Fruit fly (Drosophila melanogaster) whole organism, embryonic: Measurements from ENCODE around the gene Aldh.

Experiments
- B-H2 ChIP-seq: fragments of 200-800 bp; sonication (Bioruptor generic); optimal IDR thresholded peaks from 2 replicates; lab custom pipeline; 2018; ENCODE audit warnings: missing biosample characterization, mild to moderate bottlenecking, missing genetic modification characterization
- CG11723 ChIP-seq: fragments of 200-800 bp; sonication (Bioruptor generic); optimal IDR thresholded peaks from 2 replicates; lab custom pipeline; 2017; ENCODE audit warnings: missing biosample characterization, mild to moderate bottlenecking, missing genetic modification characterization
- CG14014 ChIP-seq: fragments of 200-800 bp; sonication (Bioruptor generic); IDR thresholded peaks from 2 replicates; pipeline ENCODE4 v1.3.6; 2022; ENCODE audit warnings: missing biosample characterization, missing genetic modification characterization
- CG14710 ChIP-seq: fragments of 200-800 bp; sonication (Bioruptor generic); optimal IDR thresholded peaks from 3 replicates; lab custom pipeline; 2019; ENCODE audit warnings: missing biosample characterization, mild to moderate bottlenecking, missing genetic modification characterization, moderate library complexity
- CG15073 ChIP-seq: fragments of 200-800 bp; sonication (Bioruptor generic); optimal IDR thresholded peaks from 2 replicates; lab custom pipeline; 2016; ENCODE audit warnings: missing biosample characterization, missing genetic modification characterization
- CG16813 ChIP-seq: fragments of 200-800 bp; sonication (Bioruptor generic); IDR thresholded peaks from 3 replicates; pipeline ENCODE4 v1.3.6; 2022; ENCODE audit warnings: missing biosample characterization, missing genetic modification characterization; ENCODE audit not compliant: partially characterized antibody
- CG16863 ChIP-seq: fragments of 200-800 bp; sonication (Bioruptor generic); optimal IDR thresholded peaks from 3 replicates; lab custom pipeline; 2016; ENCODE audit warnings: missing biosample characterization, missing genetic modification characterization
- CG17359 ChIP-seq: fragments of 200-800 bp; sonication (Bioruptor generic); optimal IDR thresholded peaks from 3 replicates; lab custom pipeline; 2018; ENCODE audit warnings: missing biosample characterization, mild to moderate bottlenecking, missing genetic modification characterization, moderate library complexity
- CG18476 ChIP-seq: fragments of 200-800 bp; sonication (Bioruptor generic); optimal IDR thresholded peaks from 2 replicates; lab custom pipeline; 2016; ENCODE audit warnings: missing biosample characterization, mild to moderate bottlenecking, missing genetic modification characterization
- CG2202 ChIP-seq: fragments of 200-800 bp; sonication (Bioruptor generic); optimal IDR thresholded peaks from 2 replicates; lab custom pipeline; 2018; ENCODE audit warnings: missing biosample characterization, mild to moderate bottlenecking, missing genetic modification characterization
- CG2875 ChIP-seq: fragments of 200-800 bp; sonication (Bioruptor generic); optimal IDR thresholded peaks from 2 replicates; lab custom pipeline; 2017; ENCODE audit warnings: missing biosample characterization, mild to moderate bottlenecking, missing genetic modification characterization, missing genetic modification reagents
- CG31365 ChIP-seq: fragments of 200-800 bp; sonication (Bioruptor generic); optimal IDR thresholded peaks from 2 replicates; lab custom pipeline; 2018; ENCODE audit warnings: missing biosample characterization, mild to moderate bottlenecking, missing genetic modification characterization
- CG3847 ChIP-seq: fragments of 200-800 bp; sonication (Bioruptor generic); IDR thresholded peaks from 2 replicates; pipeline ENCODE4 v1.3.6; 2022; ENCODE audit warnings: missing biosample characterization, missing genetic modification characterization
- CG6175 ChIP-seq: fragments of 200-800 bp; sonication (Bioruptor generic); IDR thresholded peaks from 3 replicates; pipeline ENCODE4 v1.3.6; 2022; ENCODE audit warnings: missing biosample characterization, missing genetic modification characterization
- CG7357 ChIP-seq: fragments of 200-800 bp; sonication (Bioruptor generic); IDR thresholded peaks from 3 replicates; pipeline ENCODE4 v1.3.6; 2022; ENCODE audit warnings: missing biosample characterization, missing genetic modification characterization
- CG7963 ChIP-seq: fragments of 200-800 bp; sonication (Bioruptor generic); IDR thresholded peaks from 3 replicates; pipeline ENCODE4 v1.3.6; 2022; ENCODE audit warnings: missing biosample characterization, missing genetic modification characterization; ENCODE audit not compliant: partially characterized antibody
- CG8478 ChIP-seq: fragments of >200 bp; optimal IDR thresholded peaks from 2 replicates; lab custom pipeline; 2018
- CG9609 ChIP-seq: fragments of 200-800 bp; sonication (Bioruptor generic); optimal IDR thresholded peaks from 3 replicates; lab custom pipeline; 2016; ENCODE audit warnings: missing biosample characterization, missing genetic modification characterization
- CoRest ChIP-seq: fragments of 200-800 bp; sonication (Bioruptor generic); optimal IDR thresholded peaks from 3 replicates; lab custom pipeline; 2018; ENCODE audit warnings: missing biosample characterization, mild to moderate bottlenecking, missing genetic modification characterization, moderate library complexity
- D ChIP-seq, 2 experiments: fragments of 200-800 bp in 1 of 2; fragments of >200 bp in 1 of 2; sonication (Bioruptor generic) in 1 of 2; optimal IDR thresholded peaks; 2 replicates in 1 of 2; 3 replicates in 1 of 2; lab custom pipeline; 2017; ENCODE audit warnings: mild to moderate bottlenecking in 1 of 2, missing biosample characterization in 1 of 2, missing genetic modification characterization in 1 of 2, missing genetic modification reagents in 1 of 2
- Dip3 ChIP-seq: fragments of 200-800 bp; sonication (Bioruptor generic); optimal IDR thresholded peaks from 3 replicates; lab custom pipeline; 2016; ENCODE audit warnings: missing biosample characterization, missing genetic modification characterization
- Jarid2 ChIP-seq: fragments of 200-800 bp; sonication (Bioruptor generic); optimal IDR thresholded peaks from 3 replicates; lab custom pipeline; 2017; ENCODE audit warnings: mild to moderate bottlenecking, missing biosample characterization, missing genetic modification reagents, missing genetic modification characterization
- Mad ChIP-seq: fragments of 200-800 bp; sonication (Bioruptor generic); optimal IDR thresholded peaks from 2 replicates; lab custom pipeline; 2016; ENCODE audit warnings: missing biosample characterization, missing genetic modification characterization
- Neu2 ChIP-seq: fragments of 200-800 bp; sonication (Bioruptor generic); optimal IDR thresholded peaks from 3 replicates; lab custom pipeline; 2016; ENCODE audit warnings: missing biosample characterization, missing genetic modification characterization, borderline replicate concordance
- Oaz ChIP-seq: fragments of 200-800 bp; sonication (Bioruptor generic); IDR thresholded peaks from 2 replicates; pipeline ENCODE4 v1.3.6; 2022; ENCODE audit warnings: missing biosample characterization, missing genetic modification characterization
- Rx ChIP-seq: fragments of 200-800 bp; sonication (Bioruptor generic); IDR thresholded peaks from 2 replicates; pipeline ENCODE4 v1.3.6; 2022; ENCODE audit warnings: missing biosample characterization, missing genetic modification characterization
- Side ChIP-seq: fragments of 200-800 bp; sonication (Bioruptor generic); optimal IDR thresholded peaks from 2 replicates; lab custom pipeline; 2016; ENCODE audit warnings: missing biosample characterization, missing genetic modification characterization
- Sry-β ChIP-seq: fragments of 200-800 bp; sonication (Bioruptor generic); optimal IDR thresholded peaks from 2 replicates; lab custom pipeline; 2018; ENCODE audit warnings: missing biosample characterization, mild to moderate bottlenecking, missing genetic modification characterization, moderate library complexity
- Ssrp ChIP-seq: fragments of 200-800 bp; sonication (Bioruptor generic); optimal IDR thresholded peaks from 2 replicates; lab custom pipeline; 2018; ENCODE audit warnings: missing biosample characterization, mild to moderate bottlenecking, missing genetic modification characterization, moderate library complexity
- al ChIP-seq: fragments of 200-800 bp; sonication (Bioruptor generic); IDR thresholded peaks from 2 replicates; pipeline ENCODE4 v1.3.6; 2022; ENCODE audit warnings: missing biosample characterization, missing genetic modification characterization
- cas ChIP-seq: fragments of 200-800 bp; sonication (Bioruptor generic); IDR thresholded peaks from 2 replicates; pipeline ENCODE4 v1.3.6; 2022; ENCODE audit warnings: missing biosample characterization, missing genetic modification characterization
- chm ChIP-seq: fragments of 200-800 bp; sonication (Bioruptor generic); IDR thresholded peaks from 2 replicates; pipeline ENCODE4 v1.3.6; 2022; ENCODE audit warnings: missing biosample characterization, missing genetic modification characterization
- dm ChIP-seq: fragments of 200-800 bp; sonication (Bioruptor generic); optimal IDR thresholded peaks from 3 replicates; lab custom pipeline; 2016; ENCODE audit warnings: missing biosample characterization, missing genetic modification characterization
- fd64A ChIP-seq: fragments of 200-800 bp; sonication (Bioruptor generic); optimal IDR thresholded peaks from 3 replicates; lab custom pipeline; 2018; ENCODE audit warnings: missing biosample characterization, mild to moderate bottlenecking, missing genetic modification characterization
- gfzf ChIP-seq: fragments of 200-800 bp; sonication (Bioruptor generic); optimal IDR thresholded peaks from 2 replicates; lab custom pipeline; 2016; ENCODE audit warnings: missing biosample characterization, mild to moderate bottlenecking, missing genetic modification characterization, moderate library complexity
- gro ChIP-seq: fragments of 200-800 bp; sonication (Bioruptor generic); optimal IDR thresholded peaks from 2 replicates; lab custom pipeline; 2016; ENCODE audit warnings: missing biosample characterization, missing genetic modification characterization
- hb ChIP-seq: fragments of 200-800 bp; sonication (Bioruptor generic); IDR thresholded peaks from 3 replicates; pipeline ENCODE4 v1.3.6; 2022; ENCODE audit warnings: missing biosample characterization, missing genetic modification characterization; ENCODE audit not compliant: partially characterized antibody
- hth ChIP-seq: fragments of >200 bp; optimal IDR thresholded peaks from 2 replicates; lab custom pipeline; 2017; ENCODE audit warnings: inconsistent platforms
- jigr1 ChIP-seq: fragments of 200-800 bp; sonication (Bioruptor generic); IDR thresholded peaks from 3 replicates; pipeline ENCODE4 v1.3.6; 2022; ENCODE audit warnings: missing biosample characterization, missing genetic modification characterization
- kay ChIP-seq: fragments of 200-800 bp; sonication (Bioruptor generic); optimal IDR thresholded peaks from 2 replicates; lab custom pipeline; 2016; ENCODE audit warnings: missing biosample characterization, missing genetic modification characterization
- klu ChIP-seq: fragments of 200-800 bp; sonication (Bioruptor generic); IDR thresholded peaks from 2 replicates; pipeline ENCODE4 v1.3.6; 2022; ENCODE audit warnings: missing biosample characterization, missing genetic modification characterization
- kni ChIP-seq: fragments of 200-800 bp; sonication (Bioruptor generic); optimal IDR thresholded peaks from 3 replicates; lab custom pipeline; 2017; ENCODE audit warnings: mild to moderate bottlenecking, missing biosample characterization, missing genetic modification reagents, missing genetic modification characterization
- lmd ChIP-seq: fragments of 200-800 bp; sonication (Bioruptor generic); IDR thresholded peaks from 2 replicates; pipeline ENCODE4 v1.3.6; 2022; ENCODE audit warnings: missing biosample characterization, missing genetic modification characterization
- maf-S ChIP-seq: fragments of 200-800 bp; sonication (Bioruptor generic); optimal IDR thresholded peaks from 2 replicates; lab custom pipeline; 2016; ENCODE audit warnings: missing biosample characterization, missing genetic modification characterization
- pb ChIP-seq: fragments of 200-800 bp; sonication (Bioruptor generic); optimal IDR thresholded peaks from 3 replicates; lab custom pipeline; 2016; ENCODE audit warnings: missing biosample characterization, missing genetic modification characterization
- peb ChIP-seq: fragments of 200-800 bp; sonication (Bioruptor generic); IDR thresholded peaks from 2 replicates; pipeline ENCODE4 v1.3.6; 2022; ENCODE audit warnings: missing biosample characterization, missing genetic modification characterization
- row ChIP-seq: fragments of 200-800 bp; sonication (Bioruptor generic); IDR thresholded peaks from 3 replicates; pipeline ENCODE4 v1.3.6; 2022; ENCODE audit warnings: missing biosample characterization, missing genetic modification characterization
- sens ChIP-seq: fragments of 200-800 bp; sonication (Bioruptor generic); peaks from one replicate; lab custom pipeline; 2016; ENCODE audit warnings: missing biosample characterization, missing genetic modification characterization
- so ChIP-seq: fragments of 200-800 bp; sonication (Bioruptor generic); IDR thresholded peaks from 3 replicates; pipeline ENCODE4 v1.3.6; 2022; ENCODE audit warnings: missing biosample characterization, missing genetic modification characterization
- ttk ChIP-seq: fragments of 200-800 bp; sonication (Bioruptor generic); IDR thresholded peaks from 2 replicates; pipeline ENCODE4 v2.1.2; 2022; ENCODE audit warnings: missing biosample characterization, missing genetic modification characterization
- vfl ChIP-seq: fragments of 200-800 bp; sonication (Bioruptor generic); optimal IDR thresholded peaks from 2 replicates; lab custom pipeline; 2016; ENCODE audit warnings: missing biosample characterization, missing genetic modification characterization

Gene Aldh

DNA sequence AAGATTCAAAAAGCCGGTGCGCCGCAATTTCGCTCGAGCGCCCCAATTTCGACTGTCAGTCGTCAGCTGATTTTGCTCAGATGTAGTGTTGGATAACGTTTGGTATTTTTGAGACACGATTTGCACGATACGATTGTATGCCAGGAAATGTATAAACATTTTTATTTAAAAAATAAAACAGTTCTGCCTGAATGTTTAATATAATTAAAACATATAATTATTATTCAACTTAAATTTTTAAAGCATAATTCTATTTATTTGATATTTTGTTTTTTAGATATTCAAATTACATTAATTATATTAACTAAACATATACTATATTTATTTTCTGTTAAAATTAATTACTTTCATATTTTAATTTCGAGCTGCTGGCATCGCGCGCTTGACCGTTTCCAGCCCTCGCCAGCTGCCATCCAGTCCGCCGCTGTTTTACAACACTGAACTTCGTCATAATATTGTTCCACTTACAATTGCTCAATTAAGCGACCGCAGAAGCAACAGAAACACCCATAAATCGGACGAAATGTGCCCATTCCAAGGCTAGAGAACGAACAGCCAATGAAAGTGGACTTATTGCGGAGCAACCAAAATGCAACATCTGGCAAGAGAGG lies 43.9 kb downstream of the Aldh start, which contains the start of the genes FucTB and scat (continued):
- peak; percentile 7 for TF ChIP-seq gro (GFP tag; lab: Kevin White, UChicago)
- TF ChIP-seq klu = peak; percentile 91
- TF ChIP-seq CG11723 (GFP tag; lab: Kevin White, UChicago) = peak; percentile 90
- peak; percentile 84 for TF ChIP-seq CG14014 (GFP tag; lab: Robert Waterston, UW)
- TF ChIP-seq CG7963 (GFP tag; lab: Robert Waterston, UW) = no peak
- TF ChIP-seq maf-S = peak; percentile 43
- no peak for TF ChIP-seq chm (GFP tag; lab: Robert Waterston, UW)
- peak; percentile 83; the same call in 2 of the 3 replicates for TF ChIP-seq jigr1 (GFP tag; lab: Robert Waterston, UW)
- TF ChIP-seq Mad (GFP tag; lab: Kevin White, UChicago) = peak; percentile 71
- peak; percentile 48; the same call in 1 of the 3 replicates for TF ChIP-seq CG16813 (GFP tag; lab: Robert Waterston, UW)
- peak; percentile 78 for TF ChIP-seq CG17359
- no peak for TF ChIP-seq Neu2 (GFP tag; lab: Kevin White, UChicago)
- peak; percentile 82 for TF ChIP-seq CG18476 (GFP tag; lab: Kevin White, UChicago)
- TF ChIP-seq row = peak; percentile 94
- TF ChIP-seq al (GFP tag; lab: Robert Waterston, UW) = peak; percentile 89
- TF ChIP-seq hth (lab: Kevin White, UChicago) = no peak
- TF ChIP-seq Jarid2 (GFP tag; lab: Kevin White, UChicago) = peak; percentile 5
- TF ChIP-seq Side = peak; percentile 24
- peak; percentile 96 for TF ChIP-seq CG3847 (GFP tag; lab: Robert Waterston, UW)
- peak; percentile 82 for TF ChIP-seq Oaz
- peak; percentile 75 for TF ChIP-seq CG9609 (GFP tag; lab: Kevin White, UChicago)
- peak; percentile 73 for TF ChIP-seq peb (GFP tag; lab: Robert Waterston, UW)
- peak; percentile 76 for TF ChIP-seq kay
- peak; percentile 43 for TF ChIP-seq dm (GFP tag; lab: Kevin White, UChicago)
- no peak for TF ChIP-seq fd64A (GFP tag; lab: Kevin White, UChicago)
- no peak for TF ChIP-seq hb (GFP tag; lab: Robert Waterston, UW)
- no peak for TF ChIP-seq Sry-β (GFP tag; lab: Kevin White, UChicago)
- TF ChIP-seq D (optimal IDR thresholded peaks at IDR 0.05; lab: Kevin White, UChicago) = no peak
- TF ChIP-seq D (GFP tag; optimal IDR thresholded peaks at IDR 0.05; lab: Kevin White, UChicago) = peak; percentile 76
- TF ChIP-seq CoRest = peak; percentile 98
- TF ChIP-seq Dip3 (GFP tag; lab: Kevin White, UChicago) = peak; percentile 71
- peak; percentile 14 for TF ChIP-seq CG16863 (GFP tag; lab: Kevin White, UChicago)
- TF ChIP-seq CG6175 (GFP tag; lab: Robert Waterston, UW) = peak; percentile 79
- peak; percentile 70 for TF ChIP-seq sens (GFP tag; lab: Kevin White, UChicago)
- peak; percentile 72 for TF ChIP-seq CG2202
- no peak for TF ChIP-seq CG8478 (lab: Kevin White, UChicago)
- TF ChIP-seq CG15073 (GFP tag; lab: Kevin White, UChicago) = peak; percentile 52
- TF ChIP-seq CG2875 (GFP tag; lab: Kevin White, UChicago) = peak; percentile 75
- peak; percentile 82 for TF ChIP-seq vfl (GFP tag; lab: Kevin White, UChicago)
- TF ChIP-seq lmd (GFP tag; lab: Robert Waterston, UW) = peak; percentile 92
- TF ChIP-seq so (GFP tag; lab: Robert Waterston, UW) = peak; percentile 78; the same call in 1 of the 3 replicates
- no peak for TF ChIP-seq CG31365 (tag; lab: Kevin White, UChicago)
- peak; percentile 95 for TF ChIP-seq CG14710 (tag; lab: Kevin White, UChicago)
- TF ChIP-seq CG7357 (GFP tag; lab: Robert Waterston, UW) = peak; percentile 87
- peak; percentile 89 for TF ChIP-seq B-H2 (GFP tag; lab: Kevin White, UChicago)
- peak; percentile 62 for TF ChIP-seq cas
- peak; percentile 76 for TF ChIP-seq Rx (GFP tag; lab: Robert Waterston, UW)
- TF ChIP-seq ttk (GFP tag; lab: Robert Waterston, UW) = peak; percentile 91
- no peak for TF ChIP-seq pb (GFP tag; lab: Kevin White, UChicago)
- TF ChIP-seq Ssrp (tag; lab: Kevin White, UChicago) = peak; percentile 97
- TF ChIP-seq kni (GFP tag; lab: Kevin White, UChicago) = peak; percentile 16
- TF ChIP-seq gfzf (GFP tag; lab: Kevin White, UChicago) = no peak
